Fruit fly (Drosophila melanogaster) Kc167 (cell line): ENCODE results near the gene Tsp39D.

ENCODE experiments used
- Myc ChIP-seq: fragments of >200 bp; optimal IDR thresholded peaks from 2 replicates; lab custom pipeline; 2017; ENCODE audit warnings: missing external identifiers
- h ChIP-seq: fragments of >200 bp; optimal IDR thresholded peaks from 3 replicates; lab custom pipeline; 2018; ENCODE audit warnings: missing external identifiers

- TF ChIP-seq h (lab: Kevin White, UChicago), result no peak
- no peak for TF ChIP-seq Myc (lab: Kevin White, UChicago)
These were observed 19.9 kb upstream of the Tsp39D start for dm6 chr2L:21324438-21324890.
